Fruit fly (Drosophila melanogaster): ENCODE measurements around the gene lmgB.

DNA sequence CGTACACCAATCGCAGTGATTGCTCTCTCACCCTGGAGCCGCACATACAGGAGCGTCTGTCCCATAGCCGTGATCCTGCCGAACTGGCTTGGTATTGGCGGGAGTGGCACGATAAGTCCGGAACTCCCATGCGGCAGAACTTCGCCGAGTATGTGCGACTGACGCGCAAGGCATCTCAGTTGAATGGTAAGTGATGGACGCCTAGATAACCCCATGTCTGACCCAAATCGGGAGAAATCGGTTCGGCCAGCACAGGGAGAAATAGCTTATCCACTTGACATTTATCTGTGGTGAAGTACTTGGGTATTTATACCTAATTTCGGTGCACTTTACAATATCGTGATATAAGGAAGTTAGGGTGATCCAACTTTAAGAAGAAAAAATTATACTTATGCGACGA is 5.6 kb downstream of the lmgB start:
- TF ChIP-seq ssp (GFP tag; IDR thresholded peaks at IDR 0.05) (no peak), bowl (GFP tag; IDR thresholded peaks at IDR 0.05) (no peak), gro (GFP tag; optimal IDR thresholded peaks at IDR 0.05) (no peak), CG7556 (GFP tag; optimal IDR thresholded peaks at IDR 0.05) (no peak), dm (GFP tag; optimal IDR thresholded peaks at IDR 0.05) (no peak)
